Fruit fly (Drosophila melanogaster) whole organism, prepupa: ENCODE data around the gene CG34398.

Experiments
- CG10631 ChIP-seq: fragments of 200-800 bp; sonication (Bioruptor generic); optimal IDR thresholded peaks from 2 replicates; lab custom pipeline; 2016; ENCODE audit warnings: missing biosample characterization, missing genetic modification characterization
- CG15336 ChIP-seq: fragments of 200-800 bp; sonication (Bioruptor generic); IDR thresholded peaks from 2 replicates; pipeline ENCODE4 v1.3.6; 2022; ENCODE audit warnings: missing biosample characterization, missing genetic modification characterization
- CG16779 ChIP-seq: fragments of 200-800 bp; sonication (Bioruptor generic); optimal IDR thresholded peaks from 3 replicates; lab custom pipeline; 2017; ENCODE audit warnings: missing biosample characterization, mild to moderate bottlenecking, missing genetic modification characterization
- Hr39 ChIP-seq: fragments of 200-800 bp; sonication (Bioruptor generic); optimal IDR thresholded peaks from 2 replicates; lab custom pipeline; 2016; ENCODE audit warnings: missing biosample characterization, missing genetic modification characterization
- achi ChIP-seq: fragments of 200-800 bp; sonication (Bioruptor generic); optimal IDR thresholded peaks from 3 replicates; lab custom pipeline; 2016; ENCODE audit warnings: missing biosample characterization, missing genetic modification characterization
- fd85E ChIP-seq: fragments of 200-800 bp; sonication (Bioruptor generic); optimal IDR thresholded peaks from 3 replicates; lab custom pipeline; 2016; ENCODE audit warnings: missing biosample characterization, missing genetic modification characterization
- svp ChIP-seq: fragments of 200-800 bp; sonication (Bioruptor generic); peaks from one replicate; lab custom pipeline; 2016; ENCODE audit warnings: missing biosample characterization, missing genetic modification characterization

DNA sequence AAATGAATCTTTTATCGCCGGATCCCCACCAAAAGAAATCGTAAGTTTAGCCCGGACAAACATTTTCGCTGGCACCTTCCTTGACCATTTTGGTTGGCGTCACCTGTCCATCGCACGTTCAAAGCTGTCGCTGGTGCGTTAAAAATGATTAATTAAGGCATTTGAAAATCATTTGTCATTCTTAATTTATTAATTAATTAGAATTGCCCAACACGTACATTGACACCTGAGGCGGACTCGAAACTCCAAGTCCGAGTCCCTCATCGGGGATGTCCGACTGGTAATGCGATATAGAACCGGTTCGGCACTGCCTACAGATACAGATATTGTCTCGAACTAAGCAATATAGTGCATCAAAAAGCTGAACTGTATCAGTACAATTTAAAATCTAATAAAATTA lies 10.4 kb upstream of the CG34398 start:
- TF ChIP-seq Hr39 (GFP tag; lab: Kevin White, UChicago) (no peak), CG10631 (GFP tag; lab: Kevin White, UChicago) (no peak), CG15336 (GFP tag; lab: Robert Waterston, UW) (no peak), fd85E (GFP tag; lab: Kevin White, UChicago) (no peak), achi (GFP tag; lab: Kevin White, UChicago) (no peak), CG16779 (tag; lab: Kevin White, UChicago) (no peak), svp (GFP tag; lab: Kevin White, UChicago) (no peak)
